Fruit fly (Drosophila melanogaster): ENCODE measurements around the gene CG10588.

Gene CG10588

dm6 chr3L:20921859-20922258 is 34.9 kb upstream of the CG10588 start (continued):
- no peak for TF ChIP-seq sob (GFP tag; IDR thresholded peaks at IDR 0.05)
- no peak for TF ChIP-seq CG3847 (GFP tag; IDR thresholded peaks at IDR 0.05)
- no peak for TF ChIP-seq C15 (GFP tag; IDR thresholded peaks at IDR 0.05)
- TF ChIP-seq CG4404 (GFP tag; IDR thresholded peaks at IDR 0.05), result no peak
- TF ChIP-seq sr (GFP tag; IDR thresholded peaks at IDR 0.05), result no peak
- TF ChIP-seq lola (GFP tag; optimal IDR thresholded peaks at IDR 0.05), result peak in 1 of 3 experiments; percentile 28
- no peak for TF ChIP-seq Sry-β (GFP tag; optimal IDR thresholded peaks at IDR 0.05)
- peak; percentile 51 for TF ChIP-seq CG17829 (tag; optimal IDR thresholded peaks at IDR 0.05)
- TF ChIP-seq maf-S (GFP tag; optimal IDR thresholded peaks at IDR 0.05), result no peak
- no peak for TF ChIP-seq CG3163 (GFP tag; optimal IDR thresholded peaks at IDR 0.05)
- no peak for TF ChIP-seq Abd-B (GFP tag; optimal IDR thresholded peaks at IDR 0.05)
- no peak for TF ChIP-seq Mrtf (GFP tag; IDR thresholded peaks at IDR 0.05)
- no peak for TF ChIP-seq HmgD (GFP tag; optimal IDR thresholded peaks at IDR 0.05)
- TF ChIP-seq ems (GFP tag; optimal IDR thresholded peaks at IDR 0.05), result no peak
- TF ChIP-seq GATAe (GFP tag; conservative IDR thresholded peaks at IDR 0.05), result no peak
- TF ChIP-seq zfh1 (GFP tag; IDR thresholded peaks at IDR 0.05), result no peak
- no peak for TF ChIP-seq MESR4 (GFP tag; optimal IDR thresholded peaks at IDR 0.05)
- no peak for TF ChIP-seq Rx (GFP tag; IDR thresholded peaks at IDR 0.05)
- no peak for TF ChIP-seq CG10431 (GFP tag; optimal IDR thresholded peaks at IDR 0.05)
- peak; percentile 52; the same call in 2 of the 3 replicates for TF ChIP-seq CG17361 (GFP tag; IDR thresholded peaks at IDR 0.05)
- no peak for TF ChIP-seq ewg (GFP tag; optimal IDR thresholded peaks at IDR 0.05)
- TF ChIP-seq Xbp1 (GFP tag; optimal IDR thresholded peaks at IDR 0.05), result peak; percentile 16
- TF ChIP-seq Camta (GFP tag; optimal IDR thresholded peaks at IDR 0.05), result no peak
- peak; percentile 16 for TF ChIP-seq mam (GFP tag; optimal IDR thresholded peaks at IDR 0.05)
- TF ChIP-seq ci (GFP tag; IDR thresholded peaks at IDR 0.05), result no peak
- peak; percentile 25 for TF ChIP-seq fd96Cb (tag; optimal IDR thresholded peaks at IDR 0.05)
- TF ChIP-seq Nf-YB (GFP tag; optimal IDR thresholded peaks at IDR 0.05), result no peak
- no peak for TF ChIP-seq CG14441 (GFP tag; IDR thresholded peaks at IDR 0.05)
- TF ChIP-seq CG17912 (GFP tag; optimal IDR thresholded peaks at IDR 0.05), result no peak
- no peak for TF ChIP-seq trh (GFP tag; optimal IDR thresholded peaks at IDR 0.05)
- no peak for TF ChIP-seq stc (GFP tag; IDR thresholded peaks at IDR 0.05)
- TF ChIP-seq Dad (GFP tag; optimal IDR thresholded peaks at IDR 0.05), result no peak
- no peak for TF ChIP-seq cas (GFP tag; IDR thresholded peaks at IDR 0.05)
- no peak for TF ChIP-seq CG8924 (tag; optimal IDR thresholded peaks at IDR 0.05)
- TF ChIP-seq Bgb (GFP tag; IDR thresholded peaks at IDR 0.05; ENCODE audit: partially characterized antibody), result no peak
- no peak for TF ChIP-seq CG3726 (GFP tag; IDR thresholded peaks at IDR 0.05)
- no peak for TF ChIP-seq Lim3 (GFP tag; IDR thresholded peaks at IDR 0.05)
- no peak for TF ChIP-seq oc (tag; optimal IDR thresholded peaks at IDR 0.05)
- TF ChIP-seq chn (GFP tag; optimal IDR thresholded peaks at IDR 0.05), result no peak
- TF ChIP-seq CG5180 (GFP tag; optimal IDR thresholded peaks at IDR 0.05), result no peak
- TF ChIP-seq Fer1 (GFP tag; optimal IDR thresholded peaks at IDR 0.05), result no peak
- TF ChIP-seq CG8089 (GFP tag; optimal IDR thresholded peaks at IDR 0.05), result no peak
- TF ChIP-seq emc (GFP tag; optimal IDR thresholded peaks at IDR 0.05), result no peak
- no peak for TF ChIP-seq tap (tag; optimal IDR thresholded peaks at IDR 0.05)
- TF ChIP-seq amos (GFP tag; IDR thresholded peaks at IDR 0.05; ENCODE audit: partially characterized antibody), result no peak
- TF ChIP-seq CG3995 (GFP tag; optimal IDR thresholded peaks at IDR 0.05), result no peak
- TF ChIP-seq gro (GFP tag; optimal IDR thresholded peaks at IDR 0.05), result no peak
- TF ChIP-seq bsh (GFP tag; optimal IDR thresholded peaks at IDR 0.05), result peak in 1 of 2 experiments; percentile 14
- no peak for TF ChIP-seq CG6654 (GFP tag; optimal IDR thresholded peaks at IDR 0.05)
- no peak for TF ChIP-seq pnt (GFP tag; optimal IDR thresholded peaks at IDR 0.05)
- TF ChIP-seq Bteb2 (GFP tag; optimal IDR thresholded peaks at IDR 0.05), result no peak
- TF ChIP-seq CG33557 (GFP tag; optimal IDR thresholded peaks at IDR 0.05), result no peak

Measured in whole organism, embryonic.